Fruit fly (Drosophila melanogaster) whole organism, adult: ENCODE measurements around the gene CecC.

ENCODE experiments used
- CG12768 ChIP-seq: fragments of 200-800 bp; sonication (Bioruptor generic); optimal IDR thresholded peaks from 2 replicates; lab custom pipeline; 2017; ENCODE audit warnings: missing biosample characterization, missing genetic modification characterization, mild to moderate bottlenecking, moderate library complexity, missing genetic modification reagents
- CG1620 ChIP-seq: fragments of 200-800 bp; sonication (Bioruptor generic); optimal IDR thresholded peaks from 2 replicates; lab custom pipeline; 2016; ENCODE audit warnings: missing biosample characterization, missing genetic modification characterization
- CG33017 ChIP-seq: fragments of 200-800 bp; sonication (Bioruptor generic); optimal IDR thresholded peaks from 2 replicates; lab custom pipeline; 2018; ENCODE audit warnings: missing biosample characterization, mild to moderate bottlenecking, missing genetic modification characterization, moderate library complexity
- CG7045 ChIP-seq: fragments of 200-800 bp; sonication (Bioruptor generic); optimal IDR thresholded peaks from 2 replicates; lab custom pipeline; 2017; ENCODE audit warnings: missing biosample characterization, mild to moderate bottlenecking, missing genetic modification characterization
- Clk ChIP-seq: fragments of 200-800 bp; sonication (Bioruptor generic); optimal IDR thresholded peaks from 2 replicates; lab custom pipeline; 2017; ENCODE audit warnings: missing biosample characterization, missing genetic modification characterization
- kay ChIP-seq: fragments of 200-800 bp; sonication (Bioruptor generic); peaks from one replicate; lab custom pipeline; 2016; ENCODE audit warnings: missing biosample characterization, missing genetic modification characterization, borderline replicate concordance
- tj ChIP-seq: fragments of 200-800 bp; sonication (Bioruptor generic); optimal IDR thresholded peaks from 3 replicates; lab custom pipeline; 2017; ENCODE audit warnings: missing biosample characterization, mild to moderate bottlenecking, missing genetic modification characterization, moderate library complexity
- toe ChIP-seq: fragments of 200-800 bp; sonication (Bioruptor generic); optimal IDR thresholded peaks from 2 replicates; lab custom pipeline; 2016; ENCODE audit warnings: missing biosample characterization, missing genetic modification characterization

DNA sequence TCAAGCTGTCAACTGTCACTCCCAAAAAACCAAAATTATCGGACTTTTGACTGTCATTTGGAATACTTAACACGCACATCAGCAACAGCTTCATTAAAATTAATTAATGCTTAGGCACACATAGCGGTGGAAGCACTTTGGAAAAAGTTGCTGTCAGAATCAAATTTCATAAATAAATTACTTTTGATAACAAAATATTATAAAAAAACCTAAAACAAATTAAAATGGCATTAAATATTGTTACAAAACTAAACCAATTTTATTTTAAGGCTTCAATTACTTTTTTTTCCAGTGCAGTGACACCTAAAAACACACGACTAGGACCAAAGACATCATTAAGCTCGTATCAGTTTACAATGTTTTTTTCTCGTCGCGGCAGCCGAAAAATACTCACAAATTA lies 39.9 kb downstream of the CecC start:
- TF ChIP-seq kay (GFP tag; lab: Kevin White, UChicago) (no peak), tj (GFP tag; lab: Kevin White, UChicago) (no peak), CG12768 (GFP tag; lab: Kevin White, UChicago) (no peak), Clk (no peak), CG1620 (no peak), CG7045 (GFP tag; lab: Kevin White, UChicago) (no peak), toe (no peak), CG33017 (tag; lab: Kevin White, UChicago) (no peak)
